Worm (Caenorhabditis elegans) whole organism, L1 larva: ENCODE results near the gene med-1.

Experiments
- ama-1 ChIP-seq: fragments of 150-350 bp; optimal IDR thresholded peaks from 2 replicates; lab custom pipeline; 2014
- lin-15B ChIP-seq: fragments of 150-350 bp; sonication (generic microtip); optimal IDR thresholded peaks from 3 replicates; lab custom pipeline; 2014; ENCODE audit warnings: missing biosample characterization, missing genetic modification characterization
- lsy-2 ChIP-seq, 2 experiments: fragments of 150-350 bp; optimal IDR thresholded peaks; 2 replicates each; lab custom pipeline; 2014; ENCODE audit warnings: missing biosample characterization in 2 of 2, missing genetic modification characterization in 2 of 2
- nhr-11 ChIP-seq: fragments of 150-350 bp; optimal IDR thresholded peaks from 2 replicates; lab custom pipeline; 2014; ENCODE audit warnings: missing biosample characterization, missing genetic modification characterization
- pax-3 ChIP-seq: fragments of 200-800 bp; sonication (Bioruptor generic); optimal IDR thresholded peaks from 2 replicates; lab custom pipeline; 2018; ENCODE audit warnings: mild to moderate bottlenecking, missing genetic modification characterization, moderate library complexity, missing compliant biosample characterization
- unc-130 ChIP-seq: fragments of 150-350 bp; optimal IDR thresholded peaks from 2 replicates; lab custom pipeline; 2017; ENCODE audit warnings: missing biosample characterization, missing genetic modification characterization, inconsistent platforms
- zag-1 ChIP-seq: fragments of 150-350 bp; optimal IDR thresholded peaks from 2 replicates; lab custom pipeline; 2014; ENCODE audit warnings: missing biosample characterization, missing genetic modification characterization
- zip-4 ChIP-seq: fragments of 200-800 bp; sonication (Bioruptor generic); optimal IDR thresholded peaks from 2 replicates; lab custom pipeline; 2018; ENCODE audit warnings: mild to moderate bottlenecking, missing genetic modification characterization, moderate library complexity, missing compliant biosample characterization

- TF ChIP-seq lin-15B (tag; lab: Kevin White, UChicago) (no peak), unc-130 (no peak), zag-1 (tag; lab: Kevin White, UChicago) (no peak), ama-1 (lab: Kevin White, UChicago) (no peak), lsy-2 (tag; optimal IDR thresholded peaks at IDR 0.05; lab: Kevin White, UChicago) (no peak), nhr-11 (no peak), zip-4 (GFP tag; lab: Kevin White, UChicago) (no peak), pax-3 (no peak)
Observed at ce11 chrX:12449262-12449942, 19.0 kb downstream of the med-1 start, which contains the start of gene T18D3.6.
